Fruit fly (Drosophila melanogaster): Measurements from ENCODE around the gene CG15554.

- TF ChIP-seq CG8478 (optimal IDR thresholded peaks at IDR 0.05) = no peak
- no peak for TF ChIP-seq usp (GFP tag; optimal IDR thresholded peaks at IDR 0.05)
- no peak for TF ChIP-seq psq (optimal IDR thresholded peaks at IDR 0.05)
- TF ChIP-seq pan (optimal IDR thresholded peaks at IDR 0.05) = no peak
- no peak for TF ChIP-seq Dll (optimal IDR thresholded peaks at IDR 0.05)
Measured at dm6 chr3R:31089985-31090384, 36.0 kb upstream of the CG15554 start.
